Worm (Caenorhabditis elegans) whole organism, L2 larva: ENCODE measurements around the gene C07G3.8.

Experiments
- F13H6.1 ChIP-seq: sonication (generic microtip); optimal IDR thresholded peaks from 2 replicates; lab custom pipeline; 2016; ENCODE audit warnings: missing genetic modification characterization, missing compliant biosample characterization
- aly-2 ChIP-seq: fragments of 150-350 bp; optimal IDR thresholded peaks from 2 replicates; lab custom pipeline; 2014; ENCODE audit warnings: missing biosample characterization, missing genetic modification characterization
- fos-1 ChIP-seq: fragments of 150-350 bp; optimal IDR thresholded peaks from 2 replicates; lab custom pipeline; 2014; ENCODE audit warnings: missing biosample characterization, missing genetic modification characterization
- lin-39 ChIP-seq: fragments of 150-350 bp; optimal IDR thresholded peaks from 2 replicates; lab custom pipeline; 2014; ENCODE audit warnings: missing biosample characterization, missing genetic modification reagents, missing genetic modification characterization
- mdl-1 ChIP-seq, 2 experiments: fragments of 150-350 bp in 1 of 2; sonication (generic microtip) in 1 of 2; optimal IDR thresholded peaks; 2 replicates each; lab custom pipeline; 2017; ENCODE audit warnings: missing biosample characterization in 2 of 2, missing genetic modification characterization in 2 of 2
- ztf-1 ChIP-seq: fragments of 200-800 bp; sonication (Bioruptor generic); conservative IDR thresholded peaks from 2 replicates; pipeline ENCODE4 v1.3.6; 2022; ENCODE audit warnings: missing genetic modification characterization, missing compliant biosample characterization

- no peak for TF ChIP-seq F13H6.1 (tag; lab: Kevin White, UChicago)
- TF ChIP-seq fos-1 (tag; lab: Kevin White, UChicago): no peak
- TF ChIP-seq lin-39 (tag; lab: Kevin White, UChicago): no peak
- no peak for TF ChIP-seq ztf-1 (GFP tag; lab: Robert Waterston, UW)
- TF ChIP-seq aly-2 (tag; lab: Kevin White, UChicago): no peak
- no peak for TF ChIP-seq mdl-1 (tag; optimal IDR thresholded peaks at IDR 0.05; lab: Kevin White, UChicago)
Observed at ce11 chrV:3524970-3525369, 23.0 kb upstream of the C07G3.8 start, which contains the start of gene T24A6.7.
